Fruit fly (Drosophila melanogaster): ENCODE data around the gene CG32102.

CG32102 gene

DNA sequence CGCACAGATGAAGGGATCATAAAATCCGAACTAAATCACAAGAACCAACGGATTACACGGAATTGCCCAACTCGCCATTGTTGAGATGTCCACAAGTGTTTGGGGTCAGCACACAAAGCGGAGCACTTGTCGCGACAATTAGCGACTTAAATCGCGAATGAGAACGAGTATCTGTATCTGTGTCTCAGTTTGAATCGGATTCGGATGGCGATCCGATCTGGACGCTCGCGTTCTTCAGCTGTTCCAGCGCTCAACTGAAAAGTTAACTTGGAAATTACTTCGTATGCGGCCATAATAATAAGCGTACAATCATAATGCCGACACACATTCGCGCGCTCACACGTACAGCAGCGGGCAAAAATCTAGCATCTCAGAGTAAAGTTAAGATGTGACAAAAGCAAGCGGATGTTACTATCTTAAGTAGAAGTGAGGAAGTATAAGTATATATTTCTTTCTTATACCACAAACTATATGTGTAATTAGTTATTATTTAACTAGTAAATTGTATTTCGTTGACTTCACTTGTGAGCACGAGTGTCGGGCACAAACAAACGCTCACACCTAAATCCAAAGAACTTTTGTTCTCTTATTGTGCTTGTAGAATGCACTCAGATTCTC lies 20.9 kb upstream of the CG32102 start, which contains the start of gene CG10660:
Gene CG10660 (minus strand): TSS at position 259 of the 618 bp plus-strand sequence.
- peak; percentile 84 for TF ChIP-seq noc (tag; optimal IDR thresholded peaks at IDR 0.05)

DNA sequence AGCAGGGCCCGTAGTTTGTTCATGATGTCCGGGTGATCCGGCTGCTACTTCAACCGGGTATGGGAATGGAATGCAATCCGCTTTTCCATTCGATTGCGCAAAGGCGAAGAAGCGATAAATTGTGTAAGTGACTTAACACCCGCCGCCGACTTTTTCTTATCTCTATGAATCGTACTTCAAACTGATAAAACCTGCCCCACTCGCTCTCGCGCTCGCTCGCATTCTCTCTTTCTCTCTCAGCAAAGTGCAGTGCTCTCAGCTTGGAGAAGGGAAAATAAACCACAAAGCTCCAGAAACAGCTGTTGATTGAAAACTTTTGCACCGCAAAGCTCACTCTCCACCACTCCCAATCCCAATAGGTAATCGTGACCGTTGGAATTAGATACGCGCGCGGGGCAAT lies 20.4 kb upstream of the CG32102 start:
- TF ChIP-seq noc (tag; optimal IDR thresholded peaks at IDR 0.05), result no peak

DNA sequence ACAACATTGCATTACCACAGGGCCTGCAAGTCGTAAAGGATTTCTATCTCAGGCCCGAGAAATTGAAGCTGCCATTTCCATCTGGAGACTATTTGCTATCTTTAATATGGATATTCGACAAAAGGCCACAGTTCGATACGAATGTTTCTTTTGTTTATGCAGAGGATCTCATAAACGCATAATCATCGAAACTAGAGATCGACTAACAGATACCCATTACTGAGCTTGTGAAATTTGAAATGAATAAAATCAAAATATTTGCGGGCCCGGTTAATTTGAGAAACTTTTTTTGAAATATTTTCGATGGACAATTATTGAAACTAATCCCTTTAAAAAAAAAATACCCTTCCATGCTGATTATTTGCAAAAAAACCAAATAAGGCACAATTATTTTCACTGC lies 16.6 kb upstream of the CG32102 start:
- TF ChIP-seq noc (tag; optimal IDR thresholded peaks at IDR 0.05), result no peak

DNA sequence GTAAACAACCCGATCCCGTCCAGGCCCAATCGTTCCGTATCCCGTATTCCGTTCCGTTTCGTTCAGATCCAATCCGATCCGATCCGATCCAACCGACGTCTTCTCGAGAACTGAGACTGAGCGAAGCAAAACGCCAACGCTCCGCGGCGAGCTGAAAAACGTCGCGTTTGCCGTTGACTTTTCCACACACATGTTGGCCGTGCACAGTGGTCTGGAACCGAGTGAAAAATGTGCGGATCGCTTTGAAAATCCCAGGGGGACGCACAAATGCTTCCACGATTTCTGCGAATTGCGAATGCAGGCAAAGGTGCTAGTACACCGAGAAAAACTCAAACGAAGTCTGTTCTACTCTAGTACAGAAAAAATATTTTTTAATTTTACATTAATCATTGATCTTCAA lies 15.4 kb upstream of the CG32102 start, which contains the start of gene CG10663:
Gene CG10663 (minus strand): TSS at position 88 of the 400 bp plus-strand sequence.
- no peak for TF ChIP-seq noc (tag; optimal IDR thresholded peaks at IDR 0.05)

DNA sequence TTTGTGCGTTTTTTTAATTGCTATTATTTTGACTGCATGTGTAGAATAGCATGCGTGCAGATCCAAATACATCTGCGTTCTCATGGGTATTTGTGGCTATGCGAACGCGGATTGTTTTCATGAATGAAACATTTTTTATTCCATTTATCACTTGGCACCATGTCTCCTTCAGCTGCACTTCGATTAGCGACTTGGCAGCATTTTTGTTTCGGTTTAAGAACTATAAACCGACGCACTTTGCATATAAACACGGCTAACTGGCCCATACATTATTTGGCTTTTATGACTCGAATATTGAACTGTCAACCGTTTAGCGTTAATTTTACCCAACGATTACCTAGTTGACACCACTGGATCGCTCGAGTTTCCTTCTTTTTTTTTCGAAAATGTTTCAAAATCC lies 14.9 kb upstream of the CG32102 start:
- no peak for TF ChIP-seq noc (tag; optimal IDR thresholded peaks at IDR 0.05)

DNA sequence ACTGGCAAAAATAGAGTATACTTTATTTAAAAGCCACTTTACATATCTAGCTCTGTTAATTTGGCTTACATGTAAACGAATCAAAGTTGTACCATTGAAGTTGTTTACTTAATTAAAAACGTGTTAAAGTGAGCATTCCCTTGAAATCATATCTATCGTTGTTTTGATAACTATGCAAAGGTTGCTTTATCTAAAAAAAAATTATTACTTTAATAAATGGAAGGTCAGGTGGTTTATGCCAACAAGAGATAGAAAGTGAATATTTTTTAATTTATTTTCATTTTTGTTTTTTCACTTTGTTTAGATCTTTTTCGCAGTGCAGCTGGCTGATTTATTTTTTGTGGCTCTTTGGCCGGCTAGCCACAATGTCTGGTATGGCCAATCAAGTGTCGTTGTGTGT lies 13.3 kb upstream of the CG32102 start:
- TF ChIP-seq noc (tag; optimal IDR thresholded peaks at IDR 0.05), result peak; percentile 9

DNA sequence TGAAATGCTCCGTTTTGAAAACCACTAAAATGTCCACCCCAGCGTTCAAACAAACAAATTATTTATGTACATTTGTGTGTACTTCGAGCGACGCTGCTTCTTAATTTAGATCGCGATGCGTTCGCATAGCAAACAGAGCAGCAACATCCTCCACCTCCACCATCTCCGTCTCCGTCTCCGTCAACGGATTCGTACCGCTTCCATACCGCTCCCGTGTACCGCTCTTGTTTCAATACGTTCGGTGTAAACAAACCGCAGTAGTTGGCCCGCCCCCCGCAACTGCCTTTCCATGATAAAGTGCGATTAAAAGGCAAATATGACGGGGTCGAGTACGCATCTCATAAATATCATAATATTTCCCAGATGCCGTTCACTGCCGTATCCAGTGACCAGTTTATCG lies 12.7 kb upstream of the CG32102 start, which contains the start of gene CG33725:
Gene CG33725 (plus strand): TSS at position 364 of the 400 bp plus-strand sequence.
- TF ChIP-seq noc (tag; optimal IDR thresholded peaks at IDR 0.05), result no peak

DNA sequence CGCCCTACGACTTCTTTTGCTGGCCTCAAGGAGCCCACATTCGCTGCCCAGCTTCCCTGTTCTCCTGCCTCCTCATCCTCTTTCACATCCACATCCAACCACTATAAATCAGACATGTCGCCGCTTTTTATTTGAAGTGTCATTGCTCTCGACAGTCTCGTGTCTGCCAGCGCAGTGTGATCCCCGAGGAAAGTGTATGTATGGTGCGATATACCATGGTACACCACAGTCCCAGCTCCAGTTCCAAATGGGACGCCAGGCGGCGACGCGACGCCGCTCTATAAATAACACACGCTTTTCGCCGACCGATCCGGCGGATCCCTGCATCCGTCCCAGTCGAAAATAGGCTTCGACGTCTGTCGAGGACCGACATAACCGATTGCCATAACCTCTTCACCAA lies 8.6 kb upstream of the CG32102 start:
- TF ChIP-seq noc (tag; optimal IDR thresholded peaks at IDR 0.05), result no peak

DNA sequence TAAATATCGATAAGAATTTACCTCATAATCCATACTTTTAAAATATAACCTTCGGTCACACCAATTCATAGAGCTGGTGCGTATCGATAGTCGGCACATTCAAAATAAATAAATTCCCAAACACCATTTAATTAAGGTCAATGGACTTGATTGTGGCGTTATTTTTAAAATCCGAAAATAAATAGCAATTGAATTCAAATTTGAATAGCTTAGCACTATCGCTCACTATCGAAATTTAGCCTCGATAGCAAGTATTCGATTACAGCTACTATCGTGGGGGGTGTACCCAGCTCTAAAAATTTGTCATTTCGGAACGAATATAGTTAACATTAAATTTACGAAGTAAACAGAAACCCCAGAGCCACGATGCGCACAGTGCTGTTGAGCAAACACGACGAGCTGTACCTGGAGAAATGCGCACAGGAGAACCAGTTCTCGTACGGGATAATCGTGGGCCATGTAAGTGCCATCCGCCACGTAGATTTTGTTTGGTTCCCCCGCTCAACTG lies 1.9 kb upstream of the CG32102 start, which contains the start of gene CG10616:
Gene CG10616 (plus strand): TSS at position 258 of the 508 bp plus-strand sequence.
- no peak for TF ChIP-seq noc (tag; optimal IDR thresholded peaks at IDR 0.05)

DNA sequence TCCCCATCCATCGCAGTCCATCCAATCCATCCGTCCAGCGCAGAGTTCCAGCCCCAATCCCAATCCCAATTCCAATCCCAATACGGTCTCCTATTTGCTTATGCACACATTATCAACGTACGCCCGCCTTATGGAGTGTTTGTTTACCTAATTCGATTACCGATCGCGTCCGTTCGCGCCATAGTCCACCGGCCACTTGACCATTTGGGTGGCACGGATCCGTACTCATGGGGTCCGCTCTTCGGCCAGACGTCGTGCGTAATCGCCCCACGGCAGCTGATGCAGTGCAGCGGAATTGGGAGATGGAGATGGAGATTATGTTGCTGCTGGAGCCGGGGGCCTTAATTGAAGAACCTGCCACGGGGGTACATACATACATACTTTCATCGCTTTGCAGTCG lies 925 bp upstream of the CG32102 start:
- TF ChIP-seq noc (tag; optimal IDR thresholded peaks at IDR 0.05), result no peak

DNA sequence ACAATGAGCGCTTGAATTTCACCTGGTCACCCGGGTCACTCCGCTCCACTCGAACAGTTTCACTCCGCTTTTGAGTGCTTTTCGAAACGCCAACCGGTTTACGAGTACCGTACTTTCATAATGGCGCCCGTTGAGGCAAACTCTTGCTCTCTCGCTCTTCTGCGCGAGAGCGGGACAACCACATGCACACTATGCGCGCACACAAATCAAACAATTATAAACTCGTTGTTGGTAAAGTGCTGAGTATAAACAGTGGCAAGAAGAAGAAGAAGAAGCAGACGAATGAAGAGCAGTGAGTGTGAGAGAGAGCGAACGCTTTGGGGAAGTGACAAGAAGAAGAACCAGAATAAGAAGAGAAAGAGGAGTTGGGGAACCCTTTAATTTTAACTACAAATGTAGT lies 1.6 kb downstream of the CG32102 start, which contains the start of gene eyg:
Gene eyg (minus strand): TSS at position 6 of the 400 bp plus-strand sequence.
- TF ChIP-seq noc (tag; optimal IDR thresholded peaks at IDR 0.05), result no peak

DNA sequence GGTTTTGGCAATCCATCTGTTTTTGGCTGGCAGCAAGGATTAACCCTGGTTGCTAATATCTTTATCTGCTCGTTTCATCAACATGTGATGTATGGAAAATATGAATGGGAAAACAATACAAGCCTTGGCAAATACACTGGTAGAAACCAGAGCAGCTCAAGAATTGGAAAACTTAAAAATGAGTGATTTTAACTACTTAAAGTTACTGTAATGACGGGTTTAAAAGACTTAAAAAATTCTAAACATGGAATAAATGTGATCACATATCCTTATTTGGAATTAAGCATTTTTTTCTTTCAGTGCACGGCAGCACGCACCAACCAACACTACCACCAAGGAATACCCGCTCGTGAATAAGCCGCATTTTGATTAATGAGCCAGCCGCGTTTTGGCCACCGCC lies 4.4 kb downstream of the CG32102 start:
- TF ChIP-seq noc (tag; optimal IDR thresholded peaks at IDR 0.05), result no peak

DNA sequence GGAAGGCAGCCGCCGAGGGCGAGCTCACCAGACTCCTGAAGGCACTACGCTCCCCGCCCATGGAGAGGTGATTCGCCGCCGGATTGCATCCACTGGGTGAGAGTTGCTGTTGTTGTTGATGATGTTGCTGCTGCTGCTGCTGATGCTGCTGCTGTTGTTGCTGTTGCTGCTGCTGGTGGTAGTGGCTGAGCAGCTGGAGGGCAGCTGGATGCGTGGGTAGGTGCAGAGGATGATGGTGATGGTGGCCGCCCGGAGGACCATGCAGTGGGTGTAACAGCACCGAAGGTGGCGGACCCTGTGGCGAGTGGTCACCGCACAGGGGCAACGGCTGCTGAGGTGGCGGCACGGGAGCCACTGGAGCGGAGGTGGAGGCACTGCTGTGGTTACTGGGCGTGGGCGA lies 6.0 kb downstream of the CG32102 start:
- no peak for TF ChIP-seq noc (tag; optimal IDR thresholded peaks at IDR 0.05)

DNA sequence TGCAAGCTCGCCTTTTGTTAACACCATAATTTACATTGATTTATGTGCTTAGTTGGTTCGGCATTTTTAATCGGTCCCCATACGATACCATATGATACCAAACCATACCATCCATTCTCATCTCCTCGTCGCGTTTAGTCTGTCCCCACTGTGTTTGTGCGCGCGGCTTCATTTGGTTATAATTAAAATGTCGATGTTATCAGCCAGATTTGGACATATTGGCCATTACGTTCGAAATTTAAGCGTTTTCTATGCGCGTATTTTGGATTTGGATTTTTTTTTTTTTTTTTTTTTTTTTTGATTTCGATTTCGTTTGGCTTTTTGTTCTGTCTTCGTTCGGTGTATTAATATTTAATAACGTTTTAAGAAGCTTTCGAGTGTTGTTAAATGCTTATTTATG lies 7.6 kb downstream of the CG32102 start:
- peak; percentile 14 for TF ChIP-seq noc (tag; optimal IDR thresholded peaks at IDR 0.05)

DNA sequence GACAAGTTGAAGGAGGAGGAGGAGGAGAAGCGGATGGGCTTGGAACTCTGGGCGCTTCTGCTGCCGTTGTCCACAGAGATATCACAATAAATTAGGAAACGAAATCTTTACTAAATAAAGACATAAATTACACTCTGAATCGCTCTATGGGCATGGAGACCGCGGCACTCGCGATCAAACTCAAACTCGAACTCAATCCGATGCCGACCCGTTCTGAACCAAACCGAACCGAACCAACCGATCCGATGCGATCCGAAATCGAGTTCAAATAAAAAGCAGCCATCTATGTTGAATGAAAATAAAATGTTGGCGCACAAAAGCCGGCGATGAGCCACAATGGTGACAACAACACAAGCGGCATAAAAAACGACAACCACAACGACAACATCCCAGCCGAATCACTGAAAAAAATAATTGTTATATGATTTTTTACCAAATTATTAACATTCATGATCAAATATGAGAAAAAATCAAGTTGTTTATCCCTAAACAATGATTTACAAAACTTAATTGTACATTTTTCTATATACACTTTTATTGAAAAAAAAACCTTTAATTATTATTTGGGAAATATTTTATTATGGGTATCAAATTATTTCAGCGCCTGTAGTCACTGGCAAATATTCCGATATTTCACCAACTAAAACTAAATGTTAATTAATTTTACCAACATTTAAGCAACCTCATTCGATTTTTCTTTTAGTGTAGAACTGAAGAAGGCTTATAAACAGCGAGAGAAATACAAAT lies 12.5 kb downstream of the CG32102 start:
- peak; percentile 70 for TF ChIP-seq noc (tag; optimal IDR thresholded peaks at IDR 0.05)

DNA sequence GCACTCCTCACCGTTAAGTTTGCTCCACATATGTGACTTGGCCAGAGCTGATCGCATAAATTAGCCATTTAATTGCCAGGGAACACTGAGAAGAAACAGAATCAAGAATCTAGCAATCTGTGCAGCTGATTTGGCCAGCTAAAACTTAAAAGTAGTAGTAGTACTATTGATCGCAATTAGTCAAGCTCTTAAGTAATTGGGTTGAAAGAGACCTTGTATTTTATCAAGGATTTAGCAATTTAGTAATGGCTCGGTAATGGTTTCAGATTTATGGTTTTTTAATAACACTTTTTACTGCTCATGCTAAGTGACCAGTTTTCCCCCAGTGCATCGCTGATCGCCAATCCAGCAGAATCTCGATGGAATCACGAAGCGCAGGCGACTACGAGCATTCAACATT lies 14.6 kb downstream of the CG32102 start:
- TF ChIP-seq noc (tag; optimal IDR thresholded peaks at IDR 0.05), result no peak

DNA sequence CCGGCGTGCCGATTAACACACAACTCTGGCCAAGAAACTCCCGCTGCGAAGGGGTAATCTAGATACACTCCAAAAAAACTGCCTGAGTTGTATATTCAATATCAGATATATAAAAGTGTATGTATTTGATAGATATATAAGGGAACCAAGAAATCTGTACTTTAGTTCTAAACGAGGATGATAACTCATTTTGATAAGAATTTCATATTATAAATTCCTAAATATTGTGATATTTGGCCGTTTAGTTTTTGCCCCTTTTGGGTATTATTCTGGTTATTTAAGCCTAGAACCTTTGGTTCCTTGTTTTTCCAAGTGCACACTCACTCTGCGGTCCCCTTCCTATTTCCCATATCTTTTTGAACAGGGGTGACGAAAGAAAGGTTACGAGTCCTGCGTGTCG lies 16.1 kb downstream of the CG32102 start:
- TF ChIP-seq noc (tag; optimal IDR thresholded peaks at IDR 0.05), result no peak
